Fruit fly (Drosophila melanogaster): ENCODE data around the gene CkIIalpha-i1.
A peak's percentile ranks its signal among the peaks of the same experiment; 100 is the strongest.

CkIIalpha-i1 gene

DNA sequence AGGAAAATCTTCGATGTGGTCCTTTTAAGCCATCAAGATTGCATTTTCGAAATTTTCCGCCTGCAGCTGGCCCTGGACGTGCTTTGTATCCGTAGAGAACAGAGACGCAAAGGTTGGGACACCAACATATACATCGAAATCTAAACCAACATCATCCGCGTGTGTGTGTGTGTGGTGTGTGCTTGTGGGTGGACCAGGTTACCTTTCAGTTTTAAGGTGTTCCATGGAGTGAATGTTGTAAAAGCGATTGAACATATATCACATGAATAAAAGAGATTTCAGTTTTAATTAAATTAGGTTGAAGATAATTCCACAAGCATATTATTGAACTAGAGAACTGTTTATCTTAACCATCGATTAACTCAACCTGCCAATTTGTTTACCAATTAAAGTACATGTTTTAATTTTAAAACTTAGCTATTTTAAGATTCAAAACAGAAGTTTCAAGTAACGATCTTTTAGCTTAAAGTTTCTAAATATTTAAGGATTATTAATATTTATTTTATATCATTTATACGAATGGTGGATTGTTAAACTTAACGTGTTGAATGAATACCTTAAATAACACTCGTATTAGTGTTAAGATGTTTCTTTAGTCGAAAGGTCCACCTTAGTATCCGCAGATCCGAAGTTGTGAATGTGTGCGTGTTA, 10.3 kb downstream of the CkIIalpha-i1 start (continued):
- peak; percentile 5 to 91 for TF ChIP-seq Hr51 (GFP tag; optimal IDR thresholded peaks at IDR 0.05)
- 0 out of 2 replicates have a peak, but pooled peaks have one; percentile 37 for TF ChIP-seq chm (GFP tag; IDR thresholded peaks at IDR 0.05)
- TF ChIP-seq Hmx (GFP tag; optimal IDR thresholded peaks at IDR 0.05): no peak
- TF ChIP-seq CG2199 (GFP tag; IDR thresholded peaks at IDR 0.05): peak; percentile 40; the same call in 1 of the 3 replicates
- peak; percentile 77; the same call in 2 of the 3 replicates for TF ChIP-seq CG11456 (GFP tag; IDR thresholded peaks at IDR 0.05)
- TF ChIP-seq CG17385 (GFP tag; optimal IDR thresholded peaks at IDR 0.05): peak; percentile 87
- peak; percentile 31 for TF ChIP-seq zen (tag; optimal IDR thresholded peaks at IDR 0.05)
- peak; percentile 24 for TF ChIP-seq gsb-n (tag; optimal IDR thresholded peaks at IDR 0.05)
- TF ChIP-seq Aef1 (GFP tag; IDR thresholded peaks at IDR 0.05): peak; percentile 35; the same call in 2 of the 3 replicates
- TF ChIP-seq CG17361 (GFP tag; IDR thresholded peaks at IDR 0.05): peak; percentile 88
- peak; percentile 77 for TF ChIP-seq CG12104 (GFP tag; optimal IDR thresholded peaks at IDR 0.05)
- TF ChIP-seq crp (GFP tag; optimal IDR thresholded peaks at IDR 0.05): peak in 1 of 2 experiments; percentile 0
- TF ChIP-seq sens-2 (GFP tag; IDR thresholded peaks at IDR 0.05): no peak
- TF ChIP-seq Max (GFP tag; optimal IDR thresholded peaks at IDR 0.05): peak; percentile 57
- TF ChIP-seq bsh (GFP tag; optimal IDR thresholded peaks at IDR 0.05): peak; percentile 66 to 93
- TF ChIP-seq CG4820 (GFP tag; optimal IDR thresholded peaks at IDR 0.05): peak; percentile 65
- TF ChIP-seq salm (tag; optimal IDR thresholded peaks at IDR 0.05): peak; percentile 41
- TF ChIP-seq gt (GFP tag; IDR thresholded peaks at IDR 0.05): no peak
- TF ChIP-seq Nf-YC (tag; optimal IDR thresholded peaks at IDR 0.05): peak; percentile 88
- peak; percentile 71 for TF ChIP-seq Blimp-1 (GFP tag; optimal IDR thresholded peaks at IDR 0.05)
- peak; percentile 45 for TF ChIP-seq CG15696 (tag; optimal IDR thresholded peaks at IDR 0.05)
- TF ChIP-seq ATbp (GFP tag; optimal IDR thresholded peaks at IDR 0.05): peak; percentile 62
- TF ChIP-seq dm (GFP tag; optimal IDR thresholded peaks at IDR 0.05): peak; percentile 43
- TF ChIP-seq Sin3A (optimal IDR thresholded peaks at IDR 0.05): no peak
- TF ChIP-seq Spps (tag; optimal IDR thresholded peaks at IDR 0.05): peak; percentile 29
- no peak for TF ChIP-seq Opbp (GFP tag; IDR thresholded peaks at IDR 0.05; ENCODE audit: partially characterized antibody)
- peak; percentile 38; the same call in 1 of the 3 replicates for TF ChIP-seq tgo (GFP tag; IDR thresholded peaks at IDR 0.05)
- no peak for TF ChIP-seq pfk (GFP tag; optimal IDR thresholded peaks at IDR 0.05)
- no peak for TF ChIP-seq CG30431 (GFP tag; optimal IDR thresholded peaks at IDR 0.05)
- TF ChIP-seq hb (GFP tag; IDR thresholded peaks at IDR 0.05; ENCODE audit: partially characterized antibody): no peak
- peak; percentile 53; the same call in 1 of the 2 replicates for TF ChIP-seq CG10366 (GFP tag; IDR thresholded peaks at IDR 0.05)
- peak; percentile 24 for TF ChIP-seq ac (GFP tag; optimal IDR thresholded peaks at IDR 0.05)
- peak; percentile 87 for TF ChIP-seq CG13296 (GFP tag; optimal IDR thresholded peaks at IDR 0.05)
- no peak for TF ChIP-seq z (GFP tag; IDR thresholded peaks at IDR 0.05)
- peak; percentile 92 for TF ChIP-seq BtbVII (GFP tag; optimal IDR thresholded peaks at IDR 0.05)
- peak; percentile 29; the same call in 2 of the 3 replicates for TF ChIP-seq so (GFP tag; IDR thresholded peaks at IDR 0.05)
- TF ChIP-seq vfl (GFP tag; optimal IDR thresholded peaks at IDR 0.05): peak; percentile 26
- peak; percentile 1 for TF ChIP-seq trh (GFP tag; optimal IDR thresholded peaks at IDR 0.05)
- peak; percentile 52; the same call in 1 of the 2 replicates for TF ChIP-seq seq (GFP tag; IDR thresholded peaks at IDR 0.05)
- TF ChIP-seq ab (GFP tag; optimal IDR thresholded peaks at IDR 0.05): no peak
- peak; percentile 42; the same call in 1 of the 2 replicates for TF ChIP-seq Taf1 (GFP tag; IDR thresholded peaks at IDR 0.05)
- peak; percentile 62 for TF ChIP-seq CG9609 (GFP tag; optimal IDR thresholded peaks at IDR 0.05)
- TF ChIP-seq cas (GFP tag; IDR thresholded peaks at IDR 0.05): no peak
- TF ChIP-seq Hr39 (optimal IDR thresholded peaks at IDR 0.05): no peak
- peak; percentile 29 for TF ChIP-seq CG11398 (GFP tag; optimal IDR thresholded peaks at IDR 0.05)
- TF ChIP-seq HLH3B (GFP tag; IDR thresholded peaks at IDR 0.05): peak; percentile 64; the same call in 1 of the 2 replicates
- TF ChIP-seq CrebB (tag; optimal IDR thresholded peaks at IDR 0.05): peak; percentile 58
- TF ChIP-seq fd96Cb (tag; optimal IDR thresholded peaks at IDR 0.05): peak; percentile 72
- TF ChIP-seq nau (GFP tag; optimal IDR thresholded peaks at IDR 0.05): peak; percentile 62
- peak; percentile 34 for TF ChIP-seq Dip3 (GFP tag; optimal IDR thresholded peaks at IDR 0.05)
